1 worm cellular context compared by ENCODE assay signal in genomic region chrIV:2281353-2281976, ce11.
TF ChIP-seq lines count a peak whose summit lies in the region.

No protein-coding gene starts in this region.

TF ChIP-seq in whole organism, L4 larva, 104 proteins besides CTCF, POLR2A, EP300 and RAD21 (continued from another document):
- TF ChIP-seq Y75B8A.6 (GFP tag; IDR thresholded peaks at IDR 0.05; lab: Robert Waterston, UW): no peak
- TF ChIP-seq F44E2.7 (GFP tag; IDR thresholded peaks at IDR 0.05; lab: Robert Waterston, UW): no peak
